Worm (Caenorhabditis elegans) whole organism, late embryonic: Measurements from ENCODE around the gene E02C12.6.

ENCODE experiments used
- C08G9.2 ChIP-seq: sonication (generic microtip); optimal IDR thresholded peaks from 2 replicates; lab custom pipeline; 2016; ENCODE audit warnings: mild to moderate bottlenecking, missing genetic modification characterization, moderate library complexity, missing compliant biosample characterization
- T23F11.4 ChIP-seq: fragments of 200-800 bp; sonication (Bioruptor generic); optimal IDR thresholded peaks from 2 replicates; lab custom pipeline; 2018; ENCODE audit warnings: mild to moderate bottlenecking, missing genetic modification characterization, missing compliant biosample characterization
- dmd-4 ChIP-seq: sonication (generic microtip); optimal IDR thresholded peaks from 2 replicates; lab custom pipeline; 2016; ENCODE audit warnings: borderline replicate concordance, missing genetic modification characterization, missing compliant biosample characterization
- lin-11 ChIP-seq: fragments of 200-800 bp; sonication (Bioruptor generic); optimal IDR thresholded peaks from 2 replicates; lab custom pipeline; 2018; ENCODE audit warnings: mild to moderate bottlenecking, missing genetic modification characterization, missing compliant biosample characterization
- madf-2 ChIP-seq: sonication (generic microtip); optimal IDR thresholded peaks from 2 replicates; lab custom pipeline; 2017; ENCODE audit warnings: missing genetic modification characterization, missing compliant biosample characterization
- pha-4 ChIP-seq: fragments of 150-350 bp; optimal IDR thresholded peaks from 2 replicates; lab custom pipeline; 2018; ENCODE audit warnings: missing biosample characterization, missing genetic modification reagents, missing genetic modification characterization
- syd-9 ChIP-seq: sonication (generic microtip); optimal IDR thresholded peaks from 2 replicates; lab custom pipeline; 2016; ENCODE audit warnings: mild to moderate bottlenecking, missing genetic modification characterization, moderate library complexity, missing compliant biosample characterization
- unc-86 ChIP-seq: sonication (generic microtip); optimal IDR thresholded peaks from 2 replicates; lab custom pipeline; 2016; ENCODE audit warnings: missing genetic modification characterization, missing compliant biosample characterization

DNA sequence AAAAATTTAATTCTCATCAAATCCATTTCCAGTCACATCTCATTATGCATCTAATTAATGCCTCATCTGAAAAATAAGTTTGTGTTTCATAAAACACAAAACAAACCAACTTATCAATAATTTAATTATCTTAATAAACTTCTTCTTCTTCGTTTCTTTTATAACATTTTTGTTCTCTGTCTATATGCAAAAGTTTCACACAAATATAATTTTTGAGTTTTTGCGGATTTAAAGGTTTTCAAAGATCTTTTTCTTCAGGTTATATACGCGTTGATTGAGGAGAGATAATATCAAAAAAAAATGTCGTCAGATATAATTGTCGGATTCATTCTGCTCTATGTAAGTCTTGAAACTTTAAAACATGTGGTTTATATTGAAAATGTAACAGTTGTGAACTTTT lies 21.2 kb downstream of the E02C12.6 start, which contains the start of gene srx-47:
- no peak for TF ChIP-seq pha-4 (tag; lab: Kevin White, UChicago)
- no peak for TF ChIP-seq lin-11 (tag; lab: Kevin White, UChicago)
- no peak for TF ChIP-seq syd-9 (tag; lab: Kevin White, UChicago)
- no peak for TF ChIP-seq dmd-4 (tag; lab: Kevin White, UChicago)
- no peak for TF ChIP-seq C08G9.2
- TF ChIP-seq madf-2 (tag; lab: Kevin White, UChicago): no peak
- no peak for TF ChIP-seq T23F11.4 (GFP tag; lab: Kevin White, UChicago)
- TF ChIP-seq unc-86 (tag; lab: Kevin White, UChicago): no peak
